Worm (Caenorhabditis elegans) whole organism, midembryonic: Measurements from ENCODE around the gene hog-1.

ENCODE experiments used
- T22C8.4 ChIP-seq: fragments of 200-800 bp; sonication (Bioruptor generic); IDR thresholded peaks from 2 replicates; pipeline ENCODE4 v1.3.6; 2022; ENCODE audit warnings: missing genetic modification characterization, missing compliant biosample characterization
- cog-1 ChIP-seq: sonication (generic microtip); optimal IDR thresholded peaks from 2 replicates; lab custom pipeline; 2016; ENCODE audit warnings: missing genetic modification characterization, missing compliant biosample characterization
- flt-1 ChIP-seq: fragments of 200-800 bp; sonication (Bioruptor generic); IDR thresholded peaks from 2 replicates; pipeline ENCODE4 v1.3.6; 2022; ENCODE audit warnings: missing genetic modification characterization, missing compliant biosample characterization
- klf-2 ChIP-seq: fragments of 200-800 bp; sonication (Bioruptor generic); conservative IDR thresholded peaks from 2 replicates; pipeline ENCODE4 v1.3.6; 2022; ENCODE audit warnings: missing genetic modification reagents, missing genetic modification characterization, missing compliant biosample characterization
- med-1 ChIP-seq: sonication (generic microtip); optimal IDR thresholded peaks from 2 replicates; lab custom pipeline; 2017; ENCODE audit warnings: missing genetic modification characterization, mild to moderate bottlenecking, missing compliant biosample characterization, antibody characterized with exemption, missing genetic modification reagents; ENCODE audit not compliant: insufficient read depth
- ref-1 ChIP-seq: fragments of 200-800 bp; sonication (Bioruptor generic); conservative IDR thresholded peaks from 2 replicates; pipeline ENCODE4 v1.3.6; 2022; ENCODE audit warnings: missing genetic modification reagents, missing genetic modification characterization, missing compliant biosample characterization
- tab-1 ChIP-seq: fragments of 200-800 bp; sonication (Bioruptor generic); IDR thresholded peaks from 2 replicates; pipeline ENCODE4 v1.3.6; 2022; ENCODE audit warnings: missing genetic modification characterization, missing compliant biosample characterization
- ztf-29 ChIP-seq: fragments of 200-800 bp; sonication (Bioruptor generic); IDR thresholded peaks from 2 replicates; pipeline ENCODE4 v1.3.6; 2022; ENCODE audit warnings: missing genetic modification reagents, missing genetic modification characterization, missing compliant biosample characterization

- TF ChIP-seq klf-2 (GFP tag; lab: Robert Waterston, UW) (no peak), tab-1 (GFP tag; lab: Robert Waterston, UW) (no peak), med-1 (no peak), flt-1 (GFP tag; lab: Robert Waterston, UW) (no peak), ref-1 (GFP tag; lab: Robert Waterston, UW) (no peak), cog-1 (no peak), ztf-29 (GFP tag; lab: Robert Waterston, UW) (no peak), T22C8.4 (no peak)
Observed at ce11 chrX:5828085-5828484, 26.0 kb downstream of the hog-1 start.
